Worm (Caenorhabditis elegans) whole organism, dauer: ENCODE data around the gene T22B2.2.

Source experiments
- unc-62 ChIP-seq: sonication (generic microtip); optimal IDR thresholded peaks from 2 replicates; lab custom pipeline; 2017; ENCODE audit warnings: missing biosample characterization, missing genetic modification reagents, missing genetic modification characterization

The T22B2.2 gene

ce11 chrX:3959221-3959620 is 39.0 kb downstream of the T22B2.2 start:
- no peak for TF ChIP-seq unc-62 (GFP tag; lab: Kevin White, UChicago)

ce11 chrX:3960345-3960744 is 40.1 kb downstream of the T22B2.2 start:
- no peak for TF ChIP-seq unc-62 (GFP tag; lab: Kevin White, UChicago)

ce11 chrX:3966332-3966731 is 46.1 kb downstream of the T22B2.2 start, which contains the start of gene C16B8.2:
Gene C16B8.2, minus strand, starts transcription at chrX:3966432.
- no peak for TF ChIP-seq unc-62 (GFP tag; lab: Kevin White, UChicago)

ce11 chrX:3968209-3968960 is 48.2 kb downstream of the T22B2.2 start, which contains the start of gene C16B8.3:
Gene C16B8.3, minus strand, starts transcription at chrX:3968634.
- TF ChIP-seq unc-62 (GFP tag; lab: Kevin White, UChicago): no peak

- no peak for TF ChIP-seq unc-62 (GFP tag; lab: Kevin White, UChicago)
Measured at ce11 chrX:3969353-3969752, 49.2 kb downstream of the T22B2.2 start.

ce11 chrX:3969980-3970403 is 49.8 kb downstream of the T22B2.2 start:
- no peak for TF ChIP-seq unc-62 (GFP tag; lab: Kevin White, UChicago)

- TF ChIP-seq unc-62 (GFP tag; lab: Kevin White, UChicago): no peak
Measured at ce11 chrX:3970786-3971185, 50.6 kb downstream of the T22B2.2 start.
